Worm (Caenorhabditis elegans) whole organism, L4 larva: ENCODE data around the gene pri-1.

Experiments used
- F49E8.2 ChIP-seq: sonication (generic microtip); optimal IDR thresholded peaks from 2 replicates; lab custom pipeline; 2016; ENCODE audit warnings: missing compliant biosample characterization, mild to moderate bottlenecking, missing genetic modification characterization, borderline replicate concordance
- T20F7.1 ChIP-seq: fragments of 200-800 bp; sonication (Bioruptor generic); optimal IDR thresholded peaks from 2 replicates; lab custom pipeline; 2018; ENCODE audit warnings: mild to moderate bottlenecking, missing genetic modification characterization, missing compliant biosample characterization
- Y5F2A.4 ChIP-seq: fragments of 200-800 bp; sonication (Bioruptor generic); optimal IDR thresholded peaks from 2 replicates; lab custom pipeline; 2018; ENCODE audit warnings: mild to moderate bottlenecking, missing genetic modification characterization, missing compliant biosample characterization
- aly-2 ChIP-seq: sonication (generic microtip); optimal IDR thresholded peaks from 2 replicates; lab custom pipeline; 2018; ENCODE audit warnings: missing biosample characterization, missing genetic modification characterization
- attf-4 ChIP-seq: sonication (generic microtip); optimal IDR thresholded peaks from 3 replicates; lab custom pipeline; 2017; ENCODE audit warnings: missing biosample characterization, missing genetic modification characterization
- ces-1 ChIP-seq: fragments of 150-350 bp; sonication (generic microtip); optimal IDR thresholded peaks from 4 replicates; lab custom pipeline; 2014; ENCODE audit warnings: missing biosample characterization, missing genetic modification reagents, missing genetic modification characterization
- lin-13 ChIP-seq: fragments of 150-350 bp; optimal IDR thresholded peaks from 2 replicates; lab custom pipeline; 2014; ENCODE audit warnings: missing biosample characterization, missing genetic modification reagents, missing genetic modification characterization
- pha-4 ChIP-seq, 2 experiments: fragments of 150-350 bp in 1 of 2; fragments of 200-800 bp in 1 of 2; sonication (Bioruptor generic) in 1 of 2; IDR thresholded peaks in 1 of 2; optimal IDR thresholded peaks in 1 of 2; 2 replicates each; pipeline versions ENCODE4 v1.3.6 to Lab custom; 2014 to 2022; ENCODE audit warnings: missing genetic modification characterization in 2 of 2, missing genetic modification reagents in 2 of 2, missing biosample characterization in 1 of 2, missing compliant biosample characterization in 1 of 2
- pqm-1 ChIP-seq: sonication (generic microtip); optimal IDR thresholded peaks from 2 replicates; lab custom pipeline; 2017; ENCODE audit warnings: missing biosample characterization, missing genetic modification characterization
- unc-39 ChIP-seq: sonication (generic microtip); optimal IDR thresholded peaks from 2 replicates; lab custom pipeline; 2017; ENCODE audit warnings: missing biosample characterization, missing genetic modification characterization
- unc-62 ChIP-seq, 3 experiments: fragments of 150-350 bp in 1 of 3; sonication (generic microtip); optimal IDR thresholded peaks in 2 of 3; peaks in 1 of 3; 1 replicate in 1 of 3; 2 replicates in 2 of 3; lab custom pipeline; 2014 to 2017; ENCODE audit warnings: missing biosample characterization in 3 of 3, missing genetic modification characterization in 3 of 3, missing genetic modification reagents in 3 of 3, missing genotype in 1 of 3

DNA sequence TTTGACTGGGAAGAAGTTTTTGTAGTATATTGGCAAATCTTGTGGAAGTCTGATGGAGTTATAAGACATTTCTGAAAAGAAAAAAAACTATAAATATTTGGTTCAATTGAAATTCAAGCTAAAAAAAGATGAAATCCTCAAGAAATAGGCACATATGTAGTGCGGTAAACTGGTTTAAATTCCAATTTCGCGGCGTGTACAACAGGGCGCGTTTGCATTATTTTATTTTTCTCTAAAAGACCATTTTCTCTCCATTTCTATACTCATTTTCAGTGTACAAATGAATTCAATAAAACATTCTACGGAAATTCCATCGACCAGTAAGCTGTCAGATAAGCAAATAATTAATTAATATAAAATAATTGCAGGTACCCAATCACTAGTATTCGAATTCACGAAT is at the start of gene pri-1, which contains the start of gene F58A4.6:
- TF ChIP-seq aly-2 (tag; lab: Kevin White, UChicago) (no peak), pqm-1 (tag; lab: Kevin White, UChicago) (no peak), Y5F2A.4 (GFP tag; lab: Kevin White, UChicago) (no peak), pha-4 (GFP tag; IDR thresholded peaks at IDR 0.05; lab: Robert Waterston, UW) (no peak), pha-4 (tag; optimal IDR thresholded peaks at IDR 0.05; lab: Kevin White, UChicago) (no peak), F49E8.2 (tag; lab: Kevin White, UChicago) (no peak), T20F7.1 (no peak), unc-39 (tag; lab: Kevin White, UChicago) (no peak), unc-62 (GFP tag; optimal IDR thresholded peaks at IDR 0.05 in 1 of 2; lab: Kevin White, UChicago) (no peak), unc-62 (tag; optimal IDR thresholded peaks at IDR 0.05; lab: Kevin White, UChicago) (no peak), lin-13 (GFP tag; lab: Kevin White, UChicago) (no peak), attf-4 (tag; lab: Kevin White, UChicago) (no peak), ces-1 (no peak)
